Fruit fly (Drosophila melanogaster): ENCODE measurements around the gene Ubr3.
A peak's percentile ranks its signal among the peaks of the same experiment; 100 is the strongest.

The Ubr3 gene

dm6 chrX:7970396-7970795, 34.7 kb downstream of the Ubr3 start (continued):
- TF ChIP-seq kah (GFP tag; optimal IDR thresholded peaks at IDR 0.05) (no peak), CG17385 (GFP tag; optimal IDR thresholded peaks at IDR 0.05) (peak; percentile 47), CG9215 (GFP tag; IDR thresholded peaks at IDR 0.05) (0 out of 2 replicates have a peak, but pooled peaks have one; percentile 18), phol (tag; optimal IDR thresholded peaks at IDR 0.05) (peak; percentile 64), Myb (GFP tag; optimal IDR thresholded peaks at IDR 0.05) (no peak), stwl (tag; optimal IDR thresholded peaks at IDR 0.05) (no peak), CG3847 (GFP tag; IDR thresholded peaks at IDR 0.05) (0 out of 2 replicates have a peak, but pooled peaks have one; percentile 18), CG12769 (tag; optimal IDR thresholded peaks at IDR 0.05) (peak; percentile 42), Awh (GFP tag; IDR thresholded peaks at IDR 0.05) (no peak), CG3995 (GFP tag; optimal IDR thresholded peaks at IDR 0.05) (no peak), CG14667 (GFP tag; IDR thresholded peaks at IDR 0.05) (no peak), CG12391 (tag; optimal IDR thresholded peaks at IDR 0.05) (peak; percentile 60), Gug (GFP tag; IDR thresholded peaks at IDR 0.05) (0 out of 4 replicates have a peak, but pooled peaks have one; percentile 7), CG32772 (GFP tag; IDR thresholded peaks at IDR 0.05) (no peak), trh (GFP tag; optimal IDR thresholded peaks at IDR 0.05) (no peak), CG8388 (GFP tag; optimal IDR thresholded peaks at IDR 0.05) (no peak), Adf1 (GFP tag; IDR thresholded peaks at IDR 0.05) (no peak), CG4360 (GFP tag; IDR thresholded peaks at IDR 0.05) (no peak), chinmo (GFP tag; IDR thresholded peaks at IDR 0.05; ENCODE audit: partially characterized antibody) (0 out of 4 replicates have a peak, but pooled peaks have one; percentile 15), CG7987 (GFP tag; optimal IDR thresholded peaks at IDR 0.05) (no peak), C15 (GFP tag; IDR thresholded peaks at IDR 0.05) (no peak), fd102C (GFP tag; optimal IDR thresholded peaks at IDR 0.05) (no peak), Hey (tag; optimal IDR thresholded peaks at IDR 0.05) (no peak), CG8089 (GFP tag; optimal IDR thresholded peaks at IDR 0.05) (no peak), CG10959 (GFP tag; IDR thresholded peaks at IDR 0.05) (no peak), CG14441 (GFP tag; IDR thresholded peaks at IDR 0.05) (peak; percentile 37; the same call in 1 of the 2 replicates), CG2120 (GFP tag; optimal IDR thresholded peaks at IDR 0.05) (peak; percentile 65), Bgb (GFP tag; IDR thresholded peaks at IDR 0.05; ENCODE audit: partially characterized antibody) (peak; percentile 31; the same call in 1 of the 2 replicates), Aef1 (GFP tag; IDR thresholded peaks at IDR 0.05) (no peak), her (GFP tag; optimal IDR thresholded peaks at IDR 0.05) (no peak), so (GFP tag; IDR thresholded peaks at IDR 0.05) (no peak), Lhr (GFP tag; optimal IDR thresholded peaks at IDR 0.05) (no peak), Meics (GFP tag; optimal IDR thresholded peaks at IDR 0.05) (peak; percentile 62), wdn (GFP tag; IDR thresholded peaks at IDR 0.05) (no peak), dm (GFP tag; optimal IDR thresholded peaks at IDR 0.05) (no peak), CG11456 (GFP tag; IDR thresholded peaks at IDR 0.05) (no peak), Doc2 (GFP tag; IDR thresholded peaks at IDR 0.05) (no peak), CG17802 (tag; optimal IDR thresholded peaks at IDR 0.05) (no peak), CG30431 (GFP tag; optimal IDR thresholded peaks at IDR 0.05) (no peak), CG17568 (GFP tag; optimal IDR thresholded peaks at IDR 0.05) (peak; percentile 8), CG4854 (GFP tag; optimal IDR thresholded peaks at IDR 0.05) (peak; percentile 3), CG18764 (GFP tag; optimal IDR thresholded peaks at IDR 0.05) (no peak), CG6813 (GFP tag; optimal IDR thresholded peaks at IDR 0.05) (peak; percentile 12), Xbp1 (GFP tag; optimal IDR thresholded peaks at IDR 0.05) (peak; percentile 44), CG15073 (GFP tag; optimal IDR thresholded peaks at IDR 0.05) (no peak), CG4282 (GFP tag; optimal IDR thresholded peaks at IDR 0.05) (no peak), h (optimal IDR thresholded peaks at IDR 0.05) (no peak), HmgZ (tag; optimal IDR thresholded peaks at IDR 0.05) (peak; percentile 30), CG2678 (tag; optimal IDR thresholded peaks at IDR 0.05) (peak; percentile 73), Ets97D (GFP tag; optimal IDR thresholded peaks at IDR 0.05) (no peak), grau (tag; optimal IDR thresholded peaks at IDR 0.05) (peak; percentile 65), Six4 (GFP tag; optimal IDR thresholded peaks at IDR 0.05) (no peak)

Data from whole organism, embryonic.